Worm (Caenorhabditis elegans) whole organism, L4/young adult: ENCODE results near the gene wdr-46.

Experiments used
- W03F9.2 ChIP-seq: fragments of 150-350 bp; optimal IDR thresholded peaks from 2 replicates; lab custom pipeline; 2014; ENCODE audit warnings: missing biosample characterization, missing genetic modification characterization
- dao-5 ChIP-seq: sonication (generic microtip); optimal IDR thresholded peaks from 2 replicates; lab custom pipeline; 2016; ENCODE audit warnings: missing genotype, missing genetic modification characterization, moderate library complexity, missing compliant biosample characterization
- him-1 ChIP-seq: sonication (generic microtip); optimal IDR thresholded peaks from 2 replicates; lab custom pipeline; 2016; ENCODE audit warnings: missing genotype, missing genetic modification reagents, missing genetic modification characterization, missing compliant biosample characterization

wdr-46 gene

ce11 chrIV:12403440-12403839, 31.4 kb downstream of the wdr-46 start:
- no peak for TF ChIP-seq him-1 (tag; lab: Kevin White, UChicago)
- no peak for TF ChIP-seq W03F9.2 (tag; lab: Kevin White, UChicago)
- no peak for TF ChIP-seq dao-5 (tag; lab: Kevin White, UChicago)

- no peak for TF ChIP-seq him-1 (tag; lab: Kevin White, UChicago)
- TF ChIP-seq dao-5 (tag; lab: Kevin White, UChicago), result no peak
- peak; percentile 94 for TF ChIP-seq W03F9.2 (tag; lab: Kevin White, UChicago)
Observed at ce11 chrIV:12404137-12404536, 32.1 kb downstream of the wdr-46 start, which contains the start of gene gex-3. Gene gex-3 (plus strand): TSS chrIV:12404431.

DNA sequence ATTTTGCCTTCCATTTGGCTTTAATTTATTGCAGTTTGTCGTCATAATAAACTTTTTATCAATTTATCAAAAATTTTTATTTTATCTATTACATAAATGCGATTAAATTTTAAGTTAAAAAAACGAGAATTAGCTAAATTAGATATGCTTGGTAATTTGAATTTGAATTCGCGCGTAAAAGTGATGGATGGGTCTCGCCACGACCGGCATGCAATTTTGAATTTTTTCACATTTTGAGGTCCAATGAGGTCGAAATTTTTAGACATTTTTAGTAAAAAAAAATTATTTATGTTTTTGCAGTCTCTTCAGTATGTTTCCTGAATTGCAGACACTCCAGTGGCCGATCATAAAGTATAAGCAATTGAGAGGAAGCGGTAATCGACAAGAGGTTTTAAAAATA, 36.6 kb downstream of the wdr-46 start, which contains the start of gene dsb-1:
dsb-1 (plus strand) TSS at position 301 of the 400 bp plus-strand sequence.
- TF ChIP-seq him-1 (tag; lab: Kevin White, UChicago) (no peak), W03F9.2 (tag; lab: Kevin White, UChicago) (no peak), dao-5 (tag; lab: Kevin White, UChicago) (no peak)

ce11 chrIV:12410167-12410566, 38.1 kb downstream of the wdr-46 start, which contains the start of gene acl-13:
Gene acl-13 (plus strand): TSS chrIV:12410467.
- TF ChIP-seq W03F9.2 (tag; lab: Kevin White, UChicago) (no peak), him-1 (tag; lab: Kevin White, UChicago) (no peak), dao-5 (tag; lab: Kevin White, UChicago) (no peak)

DNA sequence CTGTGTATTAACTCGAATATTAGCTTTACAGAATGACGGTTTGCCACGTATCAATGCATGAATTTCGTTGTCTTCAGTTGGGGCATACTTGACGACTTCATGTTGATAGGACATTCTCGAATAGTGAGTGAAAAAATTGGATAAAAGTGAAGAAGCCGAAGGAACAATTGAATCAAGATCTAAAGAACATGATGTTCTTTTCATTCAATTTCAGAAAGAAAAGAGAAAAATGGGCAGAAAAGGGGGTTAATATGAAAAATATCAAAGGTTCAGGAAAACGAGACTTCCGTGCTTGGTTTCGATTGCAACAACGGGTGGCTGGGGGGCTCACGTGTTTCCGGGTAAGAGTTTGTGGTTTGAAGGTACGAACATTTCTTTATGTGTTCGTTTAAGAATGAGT, 42.5 kb downstream of the wdr-46 start:
- no peak for TF ChIP-seq W03F9.2 (tag; lab: Kevin White, UChicago)
- TF ChIP-seq dao-5 (tag; lab: Kevin White, UChicago), result no peak
- TF ChIP-seq him-1 (tag; lab: Kevin White, UChicago), result no peak

ce11 chrIV:12416629-12417404, 44.8 kb downstream of the wdr-46 start:
- TF ChIP-seq W03F9.2 (tag; lab: Kevin White, UChicago) (no peak), dao-5 (tag; lab: Kevin White, UChicago) (no peak), him-1 (tag; lab: Kevin White, UChicago) (no peak)

- no peak for TF ChIP-seq W03F9.2 (tag; lab: Kevin White, UChicago)
- peak; percentile 36 for TF ChIP-seq dao-5 (tag; lab: Kevin White, UChicago)
- TF ChIP-seq him-1 (tag; lab: Kevin White, UChicago), result peak; percentile 52
Observed at ce11 chrIV:12417536-12418195, 45.6 kb downstream of the wdr-46 start, which contains the start of gene F08G5.3. Gene F08G5.3 (minus strand): TSS chrIV:12417586.

ce11 chrIV:12419291-12419690, 47.2 kb downstream of the wdr-46 start:
- no peak for TF ChIP-seq W03F9.2 (tag; lab: Kevin White, UChicago)
- TF ChIP-seq dao-5 (tag; lab: Kevin White, UChicago), result no peak
- no peak for TF ChIP-seq him-1 (tag; lab: Kevin White, UChicago)

DNA sequence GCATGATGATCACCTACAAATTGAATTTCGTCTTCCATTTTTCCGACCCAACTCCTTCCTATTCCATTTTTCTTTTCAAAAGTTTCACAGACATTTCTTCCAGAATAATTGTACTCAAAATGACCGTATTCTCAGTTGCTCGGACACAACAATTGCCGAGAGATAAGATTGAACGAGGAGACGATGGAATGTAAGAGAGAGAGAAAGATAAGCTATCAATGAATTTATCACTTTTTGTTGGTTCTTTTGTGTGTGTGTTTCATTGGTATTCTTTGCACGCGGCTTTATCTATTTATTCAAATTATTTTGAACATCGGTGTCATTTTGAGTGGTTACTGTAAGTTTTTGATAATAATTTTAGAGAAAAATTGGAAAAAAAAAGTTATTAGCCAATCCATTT, 48.4 kb downstream of the wdr-46 start, which contains the start of gene ugt-65:
ugt-65 (plus strand) TSS at position 229 of the 400 bp plus-strand sequence.
- no peak for TF ChIP-seq dao-5 (tag; lab: Kevin White, UChicago)
- TF ChIP-seq W03F9.2 (tag; lab: Kevin White, UChicago), result no peak
- no peak for TF ChIP-seq him-1 (tag; lab: Kevin White, UChicago)
